Fruit fly (Drosophila melanogaster) whole organism, larva: ENCODE results near the gene CG15517.
A peak's percentile ranks its signal among the peaks of the same experiment; 100 is the strongest.
"Not testable (repeated sequence)": the region's sequence is repeated elsewhere in the genome, so short reads cannot be mapped to it uniquely, and the experiment has no call there.

Experiments
- noc ChIP-seq: fragments of 200-800 bp; sonication (Bioruptor generic); optimal IDR thresholded peaks from 3 replicates; lab custom pipeline; 2019; ENCODE audit warnings: missing biosample characterization, mild to moderate bottlenecking, missing genetic modification characterization, moderate library complexity

CG15517 gene

DNA sequence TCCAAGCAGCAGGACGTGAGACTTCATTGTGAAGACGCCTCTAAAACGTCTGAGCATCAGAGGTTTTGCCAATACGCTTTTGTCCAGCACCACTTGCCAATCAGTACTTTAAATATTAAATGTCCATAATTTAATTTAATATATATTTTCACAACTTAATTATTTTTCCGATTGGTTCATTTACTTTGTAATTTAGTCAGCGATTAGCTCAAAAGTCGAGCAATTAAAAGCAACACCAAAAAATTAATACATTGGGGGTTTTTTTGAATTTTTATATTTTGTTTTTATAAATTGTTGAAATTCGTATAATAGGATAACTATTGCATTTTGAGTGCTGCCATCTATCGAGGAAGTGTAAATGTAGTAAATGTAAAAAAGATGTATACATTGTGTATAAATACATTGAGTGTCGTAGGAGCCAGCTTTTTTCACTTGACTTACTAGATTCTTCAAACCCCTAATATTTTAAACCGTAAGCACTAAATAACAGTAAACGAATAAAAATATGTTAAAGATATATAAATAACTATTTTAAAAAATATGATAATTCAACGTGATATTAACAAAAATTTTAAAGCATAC lies at the start of gene CG15517:
CG15517 (minus strand) TSS at position 51 of the 582 bp plus-strand sequence.
- TF ChIP-seq noc (tag; lab: Kevin White, UChicago), result no peak

DNA sequence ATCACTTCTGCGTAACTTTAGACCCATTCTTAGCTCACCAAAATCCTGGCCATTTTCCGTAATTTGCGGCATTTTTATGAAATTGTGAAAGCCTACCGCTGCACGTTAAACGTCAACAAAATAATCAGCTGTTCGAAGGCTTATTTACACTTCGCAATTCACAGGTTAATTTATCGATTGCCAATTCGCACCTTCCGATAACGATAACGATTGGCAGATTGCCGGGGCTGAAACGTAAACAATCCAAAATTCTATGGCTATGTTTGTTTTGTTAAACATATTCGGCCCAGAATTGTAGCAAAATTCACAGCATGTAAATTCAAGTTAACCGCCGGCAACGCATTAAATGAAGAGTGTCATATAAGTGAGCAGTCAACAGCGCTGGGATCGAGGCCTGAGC lies 32.1 kb upstream of the CG15517 start, which contains the start of the genes eIF2Balpha and Vps13B:
eIF2Balpha (minus strand) TSS at position 133 of the 400 bp plus-strand sequence.
Vps13B (plus strand) TSS at position 223 of the 400 bp plus-strand sequence.
- TF ChIP-seq noc (tag; lab: Kevin White, UChicago), result no peak

- TF ChIP-seq noc (tag; lab: Kevin White, UChicago), result no peak
Measured at dm6 chr3R:29933007-29933464, 29.4 kb upstream of the CG15517 start, which contains the start of the genes Cog7, CG42557 and CG42558. Cog7 (minus strand) TSS chr3R:29933057. CG42557 (plus strand) TSS chr3R:29933287. CG42558 (plus strand) TSS chr3R:29933287.

DNA sequence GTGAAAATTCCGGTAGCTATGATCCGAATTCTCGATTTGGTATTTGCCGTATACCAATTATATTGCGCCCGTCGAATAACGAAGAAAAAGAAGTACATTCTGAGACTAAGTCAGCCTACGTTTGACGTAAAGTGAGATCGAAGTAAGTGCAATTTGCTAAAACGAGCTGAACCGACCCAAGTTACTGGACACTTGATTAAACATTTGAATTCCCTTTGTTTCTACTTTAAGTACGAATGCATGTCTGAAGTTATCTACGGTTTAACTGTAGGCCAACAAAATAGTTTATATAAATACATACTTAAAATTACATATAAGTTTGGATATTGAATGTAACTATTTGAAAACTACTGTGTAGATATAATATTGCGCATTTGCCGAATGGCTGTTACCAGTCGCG lies 26.7 kb upstream of the CG15517 start, which contains the start of gene alpha-Man-Ic:
alpha-Man-Ic (minus strand) TSS at position 101 of the 400 bp plus-strand sequence.
- TF ChIP-seq noc (tag; lab: Kevin White, UChicago), result no peak

- no peak for TF ChIP-seq noc (tag; lab: Kevin White, UChicago)
Measured at dm6 chr3R:29926955-29927354, 23.3 kb upstream of the CG15517 start, which contains the start of gene CG15522. CG15522 (plus strand) TSS chr3R:29927255.

- peak; percentile 42 for TF ChIP-seq noc (tag; lab: Kevin White, UChicago)
Measured at dm6 chr3R:29926089-29926488, 22.5 kb upstream of the CG15517 start, which contains the start of gene Jon99Ci. Jon99Ci (minus strand) TSS chr3R:29926189.

- peak; percentile 87 for TF ChIP-seq noc (tag; lab: Kevin White, UChicago)
Measured at dm6 chr3R:29924515-29924914, 20.9 kb upstream of the CG15517 start, which contains the start of gene Jon99Cii. Jon99Cii (minus strand) TSS chr3R:29924615.

- not testable (repeated sequence) for TF ChIP-seq noc (tag; lab: Kevin White, UChicago)
Measured at dm6 chr3R:29921916-29922315, 18.3 kb upstream of the CG15517 start, which contains the start of gene Jon99Ciii. Jon99Ciii (plus strand) TSS chr3R:29922216.

- TF ChIP-seq noc (tag; lab: Kevin White, UChicago), result no peak
Measured at dm6 chr3R:29920189-29920588, 16.6 kb upstream of the CG15517 start, which contains the start of gene trp. trp (minus strand) TSS chr3R:29920289.

DNA sequence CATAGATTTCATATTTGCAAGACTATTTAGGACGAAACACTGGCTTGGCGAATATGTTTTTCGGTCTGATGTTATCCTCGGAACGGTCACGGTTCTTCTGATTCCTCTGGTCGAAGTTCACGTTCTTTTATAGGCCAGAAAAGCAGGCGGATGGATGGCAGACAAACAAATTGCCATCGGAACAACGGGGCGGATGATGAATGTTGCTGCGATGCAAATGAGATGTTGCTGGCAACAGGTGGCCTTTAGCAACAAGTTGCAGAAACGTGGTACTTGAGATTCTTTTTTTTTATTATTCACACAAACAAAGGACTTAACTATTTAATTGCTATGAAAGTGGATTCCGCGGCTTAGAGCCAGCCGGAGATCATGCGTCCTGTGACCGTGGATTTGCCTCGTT lies 10.6 kb upstream of the CG15517 start, which contains the start of gene Capa:
Capa (minus strand) TSS at position 101 of the 400 bp plus-strand sequence.
- no peak for TF ChIP-seq noc (tag; lab: Kevin White, UChicago)

DNA sequence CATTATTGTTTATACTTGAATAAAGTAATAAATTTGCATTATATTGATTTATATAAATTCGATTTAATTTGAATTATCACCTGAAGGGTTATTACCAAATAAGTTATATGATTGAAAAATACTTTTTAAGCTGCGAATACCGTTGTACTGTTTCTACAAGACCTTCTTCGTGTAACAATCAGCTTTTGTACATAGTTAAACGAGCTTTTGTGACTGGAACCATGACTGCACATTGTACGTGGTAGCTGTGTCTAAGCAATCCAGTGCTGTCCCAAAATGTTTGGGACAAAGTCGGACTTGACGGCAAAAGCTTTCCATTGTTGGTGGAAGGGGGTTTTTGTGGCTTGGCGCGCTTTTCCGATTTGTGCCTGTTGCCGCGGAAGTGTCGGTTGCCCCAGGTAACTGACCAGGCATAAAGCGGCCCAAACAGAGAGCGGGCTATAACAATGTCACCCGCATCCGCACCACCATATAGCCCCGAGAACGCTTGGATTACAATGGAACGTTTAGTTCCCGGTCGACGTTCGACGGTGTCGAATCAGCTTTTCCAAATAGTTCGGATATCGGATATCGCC lies 4.1 kb upstream of the CG15517 start, which contains the start of gene CG31036:
CG31036 (plus strand) TSS at position 507 of the 575 bp plus-strand sequence.
- no peak for TF ChIP-seq noc (tag; lab: Kevin White, UChicago)

dm6 chr3R:29905164-29905563 lies 1.5 kb upstream of the CG15517 start, which contains the start of gene CG15515:
CG15515 (plus strand) TSS chr3R:29905464.
- no peak for TF ChIP-seq noc (tag; lab: Kevin White, UChicago)

DNA sequence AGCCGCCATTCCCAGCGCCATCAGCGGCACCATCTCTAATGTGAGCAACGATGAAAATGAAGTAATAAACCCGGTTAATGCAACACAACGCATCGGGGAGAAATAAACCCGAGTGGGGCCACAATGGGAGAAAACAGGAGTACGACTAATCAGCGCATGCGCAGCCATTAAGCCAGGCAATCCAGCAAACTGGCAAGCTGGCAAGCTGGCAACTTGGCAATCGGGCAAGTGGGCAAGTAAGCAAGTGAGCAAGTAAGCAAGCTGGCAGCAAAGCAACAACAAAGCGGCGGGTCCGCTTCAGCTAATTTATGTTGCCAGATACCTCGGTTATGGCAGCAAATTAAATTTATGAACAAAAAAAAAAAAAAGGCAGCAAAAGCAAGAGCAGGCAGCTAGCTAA lies 4.0 kb downstream of the CG15517 start:
- TF ChIP-seq noc (tag; lab: Kevin White, UChicago), result no peak

DNA sequence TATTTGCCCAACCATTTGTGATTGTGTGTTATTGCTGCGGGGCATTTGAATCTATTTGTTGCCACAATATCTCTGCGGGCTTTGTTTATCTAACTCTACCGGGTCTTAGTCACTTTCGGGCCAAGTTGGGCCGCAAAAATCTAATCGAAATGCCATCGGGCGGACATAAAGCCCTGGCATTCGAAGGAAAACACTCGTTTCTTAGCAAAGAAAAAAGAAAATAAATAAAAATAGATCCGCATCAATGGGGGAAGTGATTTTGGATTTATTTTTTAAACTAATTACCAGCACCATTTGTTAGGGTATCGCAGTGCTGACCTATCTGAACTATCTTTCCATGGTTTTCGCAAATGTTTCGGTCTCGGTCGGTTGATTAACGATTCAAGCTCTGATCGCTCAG lies 5.0 kb downstream of the CG15517 start:
- peak; percentile 50 for TF ChIP-seq noc (tag; lab: Kevin White, UChicago)

DNA sequence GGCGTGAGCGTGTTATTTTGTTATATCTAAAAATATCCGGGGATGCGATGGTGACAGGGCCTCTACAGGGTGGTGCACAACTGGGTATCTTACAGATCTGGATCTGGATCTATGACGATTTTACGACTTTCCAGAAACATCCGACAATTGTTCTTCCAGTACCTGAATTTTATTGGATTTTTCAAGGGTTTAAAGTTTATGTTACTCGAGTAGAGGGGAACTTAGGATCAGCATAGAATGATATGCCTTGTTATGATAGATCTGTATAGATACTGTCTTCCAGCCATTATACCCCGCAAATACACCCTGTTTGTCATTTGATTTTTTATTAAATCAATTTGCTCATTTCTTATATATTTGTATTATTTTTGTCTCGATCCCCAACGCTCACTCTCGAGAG lies 9.2 kb downstream of the CG15517 start:
- peak; percentile 67 for TF ChIP-seq noc (tag; lab: Kevin White, UChicago)

DNA sequence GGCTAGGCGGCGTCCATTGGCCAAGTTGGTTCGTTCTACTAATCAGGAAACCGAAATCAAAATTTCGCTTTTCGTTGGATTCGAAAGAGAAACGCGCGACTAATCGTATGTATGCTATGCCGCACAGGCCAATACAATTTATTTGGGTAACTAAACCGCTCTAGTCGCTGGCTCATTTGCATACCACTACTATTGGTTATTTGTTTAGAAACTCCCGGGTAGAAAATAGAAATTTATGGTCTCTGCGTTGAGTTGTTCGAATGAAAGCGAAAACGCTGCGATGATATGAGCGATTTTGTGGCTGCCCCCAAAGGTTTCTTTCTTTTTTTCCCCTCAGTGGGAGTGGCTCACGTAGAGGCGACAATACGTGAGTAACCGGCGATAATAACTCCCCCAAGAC lies 10.6 kb downstream of the CG15517 start:
- no peak for TF ChIP-seq noc (tag; lab: Kevin White, UChicago)
